Worm (Caenorhabditis elegans): ENCODE data around the gene sri-4.

The sri-4 gene

DNA sequence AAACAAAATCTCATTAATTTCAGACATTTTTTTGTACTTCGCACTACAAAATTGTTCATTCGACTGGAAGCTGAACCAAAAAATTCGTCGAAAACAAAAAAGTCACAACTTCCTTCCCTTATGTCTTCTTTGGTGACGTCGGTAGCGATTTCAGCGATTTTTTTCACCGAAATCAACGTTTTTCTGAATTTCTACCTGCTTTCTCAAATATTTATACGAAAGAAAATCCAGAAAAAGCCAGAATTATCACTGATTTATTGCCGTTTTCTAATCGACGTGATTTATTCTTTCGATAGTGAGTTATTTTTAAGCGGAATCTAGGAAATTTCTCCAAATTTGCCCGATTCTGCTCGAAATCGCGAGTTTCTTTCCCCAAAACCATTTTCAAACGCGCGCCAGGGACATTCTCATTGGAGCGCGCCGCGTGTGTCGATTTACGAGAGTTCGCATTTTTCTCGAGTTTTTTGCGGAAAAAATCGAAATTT is 26.8 kb downstream of the sri-4 start, which contains the start of gene srbc-58 (continued):
- TF ChIP-seq nhr-77 (tag; optimal IDR thresholded peaks at IDR 0.05) (no peak), Y105C5A.15 (GFP tag; IDR thresholded peaks at IDR 0.05) (no peak), dve-1 (tag; optimal IDR thresholded peaks at IDR 0.05; ENCODE audit: insufficient read depth) (no peak), hlh-30 (tag; optimal IDR thresholded peaks at IDR 0.05; ENCODE audit: insufficient read depth) (no peak), ztf-7 (tag; optimal IDR thresholded peaks at IDR 0.05) (no peak), T20F7.1 (GFP tag; optimal IDR thresholded peaks at IDR 0.05) (no peak), lin-39 (tag; optimal IDR thresholded peaks at IDR 0.05) (no peak), lsy-2 (tag; optimal IDR thresholded peaks at IDR 0.05) (peak in 1 of 2 experiments; percentile 52), nhr-25 (tag; optimal IDR thresholded peaks at IDR 0.05; ENCODE audit: borderline replicate concordance, insufficient read depth) (no peak), daf-19 (GFP tag; conservative IDR thresholded peaks at IDR 0.05) (no peak), lim-7 (GFP tag; IDR thresholded peaks at IDR 0.05) (no peak), nhr-76 (tag; optimal IDR thresholded peaks at IDR 0.05) (no peak), spr-1 (tag; optimal IDR thresholded peaks at IDR 0.05) (no peak), snpc-4 (tag; optimal IDR thresholded peaks at IDR 0.05) (no peak), Y48G9A.11 (GFP tag; IDR thresholded peaks at IDR 0.05) (no peak), ama-1 (optimal IDR thresholded peaks at IDR 0.05) (peak; percentile 69), snpc-1.2 (GFP tag; IDR thresholded peaks at IDR 0.05) (0 out of 2 replicates have a peak, but pooled peaks have one; percentile 35), madf-9 (GFP tag; conservative IDR thresholded peaks at IDR 0.05) (no peak), nhr-111 (GFP tag; optimal IDR thresholded peaks at IDR 0.05) (no peak), lir-3 (tag; optimal IDR thresholded peaks at IDR 0.05) (no peak), jun-1 (tag; optimal IDR thresholded peaks at IDR 0.05) (no peak), aha-1 (tag) (peak; percentile 68), pha-4 (GFP tag; IDR thresholded peaks at IDR 0.05) (peak; percentile 11; the same call in 1 of the 2 replicates), pha-4 (tag; optimal IDR thresholded peaks at IDR 0.05) (no peak), D1046.2 (GFP tag; IDR thresholded peaks at IDR 0.05) (no peak), egl-43 (GFP tag; IDR thresholded peaks at IDR 0.05) (no peak), unc-39 (tag; optimal IDR thresholded peaks at IDR 0.05) (no peak), zfp-2 (tag; optimal IDR thresholded peaks at IDR 0.05) (no peak), R02D3.7 (tag; optimal IDR thresholded peaks at IDR 0.05) (peak; percentile 60), nhr-237 (tag; optimal IDR thresholded peaks at IDR 0.05) (no peak), nhr-48 (tag; optimal IDR thresholded peaks at IDR 0.05) (no peak), tra-1 (GFP tag; IDR thresholded peaks at IDR 0.05) (no peak), ceh-32 (tag; optimal IDR thresholded peaks at IDR 0.05; ENCODE audit: poor library complexity) (no peak), F44E2.7 (GFP tag; IDR thresholded peaks at IDR 0.05) (no peak), ceh-62 (tag; optimal IDR thresholded peaks at IDR 0.05) (no peak), lin-13 (GFP tag; optimal IDR thresholded peaks at IDR 0.05) (no peak)

DNA sequence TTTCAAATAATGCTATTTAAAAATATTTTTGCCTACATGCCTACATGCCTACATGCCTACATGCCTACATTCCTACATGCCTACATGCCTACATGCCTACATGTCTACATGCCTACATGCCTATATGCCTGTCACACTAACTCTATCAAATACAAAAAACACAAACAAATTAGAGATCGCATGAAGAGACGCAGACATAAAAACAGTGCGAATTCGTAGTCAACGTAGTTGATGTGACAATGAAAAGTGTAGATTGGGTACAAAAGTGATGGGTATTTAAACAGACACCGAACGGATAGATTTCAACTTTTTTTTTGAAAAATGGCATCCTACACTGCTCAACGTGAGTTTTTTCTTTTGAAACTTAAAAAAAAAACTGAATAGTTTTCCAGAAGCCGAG is 29.1 kb downstream of the sri-4 start, which contains the start of gene R09E12.9:
R09E12.9 (plus strand) TSS at position 316 of the 400 bp plus-strand sequence.
- TF ChIP-seq set-16 (GFP tag; IDR thresholded peaks at IDR 0.05) (no peak), nhr-10 (tag; optimal IDR thresholded peaks at IDR 0.05) (no peak), fos-1 (tag; optimal IDR thresholded peaks at IDR 0.05) (no peak), nhr-41 (GFP tag; IDR thresholded peaks at IDR 0.05) (no peak), ceh-32 (tag; optimal IDR thresholded peaks at IDR 0.05; ENCODE audit: poor library complexity) (no peak), nhr-28 (tag; optimal IDR thresholded peaks at IDR 0.05) (peak; percentile 100), lir-3 (tag; optimal IDR thresholded peaks at IDR 0.05) (no peak), mep-1 (tag; optimal IDR thresholded peaks at IDR 0.05) (no peak), zag-1 (tag; optimal IDR thresholded peaks at IDR 0.05) (no peak), jun-1 (tag; optimal IDR thresholded peaks at IDR 0.05) (no peak), duxl-1 (tag; optimal IDR thresholded peaks at IDR 0.05; ENCODE audit: poor library complexity) (peak; percentile 20), lin-38 (GFP tag; IDR thresholded peaks at IDR 0.05) (no peak), madf-9 (GFP tag; conservative IDR thresholded peaks at IDR 0.05) (no peak), daf-8 (GFP tag; IDR thresholded peaks at IDR 0.05) (no peak), zfp-3 (GFP tag; conservative IDR thresholded peaks at IDR 0.05) (no peak), arid-1 (GFP tag; conservative IDR thresholded peaks at IDR 0.05) (no peak), nhr-48 (tag; optimal IDR thresholded peaks at IDR 0.05) (no peak), ceh-44 (GFP tag; IDR thresholded peaks at IDR 0.05) (no peak), T26A8.4 (GFP tag; IDR thresholded peaks at IDR 0.05) (no peak), php-3 (GFP tag; IDR thresholded peaks at IDR 0.05) (no peak), mes-2 (tag; optimal IDR thresholded peaks at IDR 0.05; ENCODE audit: poor library complexity, severe bottlenecking) (no peak), dpl-1 (GFP tag; optimal IDR thresholded peaks at IDR 0.05) (peak; percentile 3)

Data from whole organism, L4 larva.